Fruit fly (Drosophila melanogaster) whole organism, embryonic: ENCODE results near the gene CG14452.
A peak's percentile ranks its signal among the peaks of the same experiment; 100 is the strongest.

ENCODE experiments used
- Atf3 ChIP-seq: fragments of 200-800 bp; sonication (Bioruptor generic); optimal IDR thresholded peaks from 3 replicates; lab custom pipeline; 2016; ENCODE audit warnings: missing biosample characterization, missing genetic modification characterization
- B-H1 ChIP-seq: fragments of 200-800 bp; sonication (Bioruptor generic); IDR thresholded peaks from 3 replicates; pipeline ENCODE4 v1.3.6; 2022; ENCODE audit warnings: missing biosample characterization, missing genetic modification characterization
- CG10209 ChIP-seq: fragments of 200-800 bp; sonication (Bioruptor generic); optimal IDR thresholded peaks from 3 replicates; lab custom pipeline; 2017; ENCODE audit warnings: missing biosample characterization, mild to moderate bottlenecking, missing genetic modification characterization, missing genetic modification reagents
- CG12104 ChIP-seq: fragments of 200-800 bp; sonication (Bioruptor generic); optimal IDR thresholded peaks from 3 replicates; lab custom pipeline; 2016; ENCODE audit warnings: missing biosample characterization, missing genetic modification characterization
- CG12155 ChIP-seq: fragments of 200-800 bp; sonication (Bioruptor generic); optimal IDR thresholded peaks from 3 replicates; lab custom pipeline; 2016; ENCODE audit warnings: missing biosample characterization, missing genetic modification characterization
- CG12236 ChIP-seq: fragments of 200-800 bp; sonication (Bioruptor generic); optimal IDR thresholded peaks from 2 replicates; lab custom pipeline; 2016; ENCODE audit warnings: missing biosample characterization, missing genetic modification characterization
- CG13296 ChIP-seq: fragments of 200-800 bp; sonication (Bioruptor generic); optimal IDR thresholded peaks from 3 replicates; lab custom pipeline; 2018; ENCODE audit warnings: missing biosample characterization, mild to moderate bottlenecking, missing genetic modification characterization
- CG14014 ChIP-seq: fragments of 200-800 bp; sonication (Bioruptor generic); IDR thresholded peaks from 2 replicates; pipeline ENCODE4 v1.3.6; 2022; ENCODE audit warnings: missing biosample characterization, missing genetic modification characterization
- CG1602 ChIP-seq: fragments of 200-800 bp; sonication (Bioruptor generic); optimal IDR thresholded peaks from 3 replicates; lab custom pipeline; 2016; ENCODE audit warnings: missing biosample characterization, missing genetic modification characterization
- CG16815 ChIP-seq: fragments of 200-800 bp; sonication (Bioruptor generic); optimal IDR thresholded peaks from 3 replicates; lab custom pipeline; 2017; ENCODE audit warnings: missing biosample characterization, mild to moderate bottlenecking, missing genetic modification characterization
- CG17359 ChIP-seq: fragments of 200-800 bp; sonication (Bioruptor generic); optimal IDR thresholded peaks from 3 replicates; lab custom pipeline; 2018; ENCODE audit warnings: missing biosample characterization, mild to moderate bottlenecking, missing genetic modification characterization, moderate library complexity
- CG18619 ChIP-seq: fragments of 200-800 bp; sonication (Bioruptor generic); optimal IDR thresholded peaks from 3 replicates; lab custom pipeline; 2017; ENCODE audit warnings: missing biosample characterization, mild to moderate bottlenecking, missing genetic modification characterization
- CG2712 ChIP-seq: fragments of 200-800 bp; optimal IDR thresholded peaks from 3 replicates; lab custom pipeline; 2019; ENCODE audit warnings: missing biosample characterization, mild to moderate bottlenecking, missing genetic modification characterization, moderate library complexity
- CG2875 ChIP-seq: fragments of 200-800 bp; sonication (Bioruptor generic); optimal IDR thresholded peaks from 2 replicates; lab custom pipeline; 2017; ENCODE audit warnings: missing biosample characterization, mild to moderate bottlenecking, missing genetic modification characterization, missing genetic modification reagents
- CG3847 ChIP-seq: fragments of 200-800 bp; sonication (Bioruptor generic); IDR thresholded peaks from 2 replicates; pipeline ENCODE4 v1.3.6; 2022; ENCODE audit warnings: missing biosample characterization, missing genetic modification characterization
- CG4820 ChIP-seq: fragments of 200-800 bp; sonication (Bioruptor generic); optimal IDR thresholded peaks from 3 replicates; lab custom pipeline; 2016; ENCODE audit warnings: missing biosample characterization, missing genetic modification characterization
- CG7357 ChIP-seq: fragments of 200-800 bp; sonication (Bioruptor generic); IDR thresholded peaks from 3 replicates; pipeline ENCODE4 v1.3.6; 2022; ENCODE audit warnings: missing biosample characterization, missing genetic modification characterization
- CG8388 ChIP-seq: fragments of 200-800 bp; sonication (Bioruptor generic); optimal IDR thresholded peaks from 2 replicates; lab custom pipeline; 2019; ENCODE audit warnings: missing biosample characterization, mild to moderate bottlenecking, missing genetic modification characterization, moderate library complexity
- CG9727 ChIP-seq: fragments of 200-800 bp; sonication (Bioruptor generic); optimal IDR thresholded peaks from 3 replicates; lab custom pipeline; 2017; ENCODE audit warnings: missing biosample characterization, mild to moderate bottlenecking, missing genetic modification characterization
- Dbx ChIP-seq: fragments of 200-800 bp; sonication (Bioruptor generic); IDR thresholded peaks from 3 replicates; pipeline ENCODE4 v1.3.6; 2022; ENCODE audit warnings: missing biosample characterization, missing genetic modification characterization
- Dfd ChIP-seq, 2 experiments: fragments of >200 bp; optimal IDR thresholded peaks; 2 replicates each; lab custom pipeline; 2017; ENCODE audit warnings: missing biosample characterization in 2 of 2, missing genetic modification characterization in 2 of 2
- Dip2 ChIP-seq: fragments of 200-800 bp; sonication (Bioruptor generic); IDR thresholded peaks from 2 replicates; pipeline ENCODE4 v1.3.6; 2022; ENCODE audit warnings: missing biosample characterization, missing genetic modification characterization
- Doc3 ChIP-seq: fragments of 200-800 bp; sonication (Bioruptor generic); IDR thresholded peaks from 3 replicates; pipeline ENCODE4 v1.3.6; 2022; ENCODE audit warnings: missing biosample characterization, missing genetic modification characterization; ENCODE audit not compliant: partially characterized antibody
- Fer1 ChIP-seq: fragments of 200-800 bp; sonication (Bioruptor generic); optimal IDR thresholded peaks from 2 replicates; lab custom pipeline; 2017; ENCODE audit warnings: missing biosample characterization, mild to moderate bottlenecking, missing genetic modification characterization
- HmgZ ChIP-seq: fragments of 200-800 bp; sonication (Bioruptor generic); optimal IDR thresholded peaks from 2 replicates; lab custom pipeline; 2018; ENCODE audit warnings: missing biosample characterization, mild to moderate bottlenecking, missing genetic modification characterization
- MESR4 ChIP-seq: fragments of 200-800 bp; sonication (Bioruptor generic); optimal IDR thresholded peaks from 2 replicates; lab custom pipeline; 2018; ENCODE audit warnings: missing biosample characterization, mild to moderate bottlenecking, missing genetic modification characterization, moderate library complexity
- Mad ChIP-seq: fragments of 200-800 bp; sonication (Bioruptor generic); optimal IDR thresholded peaks from 2 replicates; lab custom pipeline; 2016; ENCODE audit warnings: missing biosample characterization, missing genetic modification characterization
- Oli ChIP-seq: fragments of 200-800 bp; sonication (Bioruptor generic); optimal IDR thresholded peaks from 2 replicates; lab custom pipeline; 2018; ENCODE audit warnings: missing biosample characterization, mild to moderate bottlenecking, missing genetic modification characterization, moderate library complexity
- Rfx ChIP-seq: fragments of 200-800 bp; sonication (Bioruptor generic); IDR thresholded peaks from 2 replicates; pipeline ENCODE4 v1.3.6; 2022; ENCODE audit warnings: missing biosample characterization, missing genetic modification characterization
- Sox100B ChIP-seq: fragments of 200-800 bp; sonication (Bioruptor generic); optimal IDR thresholded peaks from 3 replicates; lab custom pipeline; 2018; ENCODE audit warnings: missing biosample characterization, mild to moderate bottlenecking, missing genetic modification characterization
- Stat92E ChIP-seq, 3 experiments: fragments of >200 bp in 2 of 3; fragments of 200-800 bp in 1 of 3; sonication (Bioruptor generic) in 1 of 3; optimal IDR thresholded peaks; 2 replicates each; lab custom pipeline; 2017 to 2019; ENCODE audit warnings: missing biosample characterization in 3 of 3, missing genetic modification characterization in 3 of 3, mild to moderate bottlenecking in 1 of 3, moderate library complexity in 1 of 3
- ab ChIP-seq: fragments of 200-800 bp; sonication (Bioruptor generic); optimal IDR thresholded peaks from 2 replicates; lab custom pipeline; 2016; ENCODE audit warnings: missing biosample characterization, missing genetic modification characterization
- amos ChIP-seq: fragments of 200-800 bp; sonication (Bioruptor generic); IDR thresholded peaks from 2 replicates; pipeline ENCODE4 v1.3.6; 2022; ENCODE audit warnings: missing biosample characterization, missing genetic modification characterization; ENCODE audit not compliant: partially characterized antibody
- bowl ChIP-seq: fragments of 200-800 bp; sonication (Bioruptor generic); IDR thresholded peaks from 2 replicates; pipeline ENCODE4 v1.3.6; 2022; ENCODE audit warnings: missing biosample characterization, missing genetic modification characterization
- chn ChIP-seq: fragments of 200-800 bp; sonication (Bioruptor generic); optimal IDR thresholded peaks from 2 replicates; lab custom pipeline; 2016; ENCODE audit warnings: missing biosample characterization, missing genetic modification characterization
- crc ChIP-seq: fragments of 200-800 bp; sonication (Bioruptor generic); optimal IDR thresholded peaks from 2 replicates; lab custom pipeline; 2016; ENCODE audit warnings: missing biosample characterization, missing genetic modification characterization
- crol ChIP-seq: fragments of 200-800 bp; sonication (Bioruptor generic); IDR thresholded peaks from 2 replicates; pipeline ENCODE4 v1.3.6; 2022; ENCODE audit warnings: missing biosample characterization, missing genetic modification characterization
- crp ChIP-seq, 2 experiments: fragments of 200-800 bp; sonication (Bioruptor generic); optimal IDR thresholded peaks; 2 replicates in 1 of 2; 3 replicates in 1 of 2; lab custom pipeline; 2017; ENCODE audit warnings: missing biosample characterization in 2 of 2, missing genetic modification characterization in 2 of 2, mild to moderate bottlenecking in 1 of 2, moderate library complexity in 1 of 2
- dimm ChIP-seq: fragments of 200-800 bp; sonication (Bioruptor generic); IDR thresholded peaks from 2 replicates; pipeline ENCODE4 v1.3.6; 2022; ENCODE audit warnings: missing biosample characterization, missing genetic modification characterization
- fu2 ChIP-seq: fragments of 200-800 bp; sonication (Bioruptor generic); optimal IDR thresholded peaks from 2 replicates; lab custom pipeline; 2016; ENCODE audit warnings: missing biosample characterization, missing genetic modification characterization
- gro ChIP-seq: fragments of 200-800 bp; sonication (Bioruptor generic); optimal IDR thresholded peaks from 2 replicates; lab custom pipeline; 2016; ENCODE audit warnings: missing biosample characterization, missing genetic modification characterization
- kay ChIP-seq: fragments of 200-800 bp; sonication (Bioruptor generic); optimal IDR thresholded peaks from 2 replicates; lab custom pipeline; 2016; ENCODE audit warnings: missing biosample characterization, missing genetic modification characterization
- kni ChIP-seq: fragments of 200-800 bp; sonication (Bioruptor generic); optimal IDR thresholded peaks from 3 replicates; lab custom pipeline; 2017; ENCODE audit warnings: mild to moderate bottlenecking, missing biosample characterization, missing genetic modification reagents, missing genetic modification characterization
- pb ChIP-seq: fragments of 200-800 bp; sonication (Bioruptor generic); optimal IDR thresholded peaks from 3 replicates; lab custom pipeline; 2016; ENCODE audit warnings: missing biosample characterization, missing genetic modification characterization
- pho ChIP-seq: fragments of 200-800 bp; sonication (Bioruptor generic); optimal IDR thresholded peaks from 2 replicates; lab custom pipeline; 2016; ENCODE audit warnings: missing biosample characterization, missing genetic modification characterization
- ranshi ChIP-seq: fragments of 200-800 bp; sonication (Bioruptor generic); IDR thresholded peaks from 2 replicates; pipeline ENCODE4 v1.3.6; 2022; ENCODE audit warnings: missing biosample characterization, missing genetic modification characterization
- tap ChIP-seq: fragments of 200-800 bp; optimal IDR thresholded peaks from 3 replicates; lab custom pipeline; 2019; ENCODE audit warnings: missing biosample characterization, mild to moderate bottlenecking, missing genetic modification characterization, moderate library complexity
- tin ChIP-seq: fragments of 200-800 bp; sonication (Bioruptor generic); optimal IDR thresholded peaks from 3 replicates; lab custom pipeline; 2016; ENCODE audit warnings: missing biosample characterization, missing genetic modification characterization
- z ChIP-seq: fragments of 200-800 bp; sonication (Bioruptor generic); IDR thresholded peaks from 3 replicates; pipeline ENCODE4 v1.3.6; 2022; ENCODE audit warnings: missing biosample characterization, missing genetic modification characterization
- zfh1 ChIP-seq: fragments of 200-800 bp; sonication (Bioruptor generic); IDR thresholded peaks from 3 replicates; pipeline ENCODE4 v1.3.6; 2022; ENCODE audit warnings: missing biosample characterization, missing genetic modification characterization
- zfh2 ChIP-seq: fragments of 200-800 bp; sonication (Bioruptor generic); optimal IDR thresholded peaks from 2 replicates; lab custom pipeline; 2016; ENCODE audit warnings: missing biosample characterization, missing genetic modification characterization

CG14452 gene

DNA sequence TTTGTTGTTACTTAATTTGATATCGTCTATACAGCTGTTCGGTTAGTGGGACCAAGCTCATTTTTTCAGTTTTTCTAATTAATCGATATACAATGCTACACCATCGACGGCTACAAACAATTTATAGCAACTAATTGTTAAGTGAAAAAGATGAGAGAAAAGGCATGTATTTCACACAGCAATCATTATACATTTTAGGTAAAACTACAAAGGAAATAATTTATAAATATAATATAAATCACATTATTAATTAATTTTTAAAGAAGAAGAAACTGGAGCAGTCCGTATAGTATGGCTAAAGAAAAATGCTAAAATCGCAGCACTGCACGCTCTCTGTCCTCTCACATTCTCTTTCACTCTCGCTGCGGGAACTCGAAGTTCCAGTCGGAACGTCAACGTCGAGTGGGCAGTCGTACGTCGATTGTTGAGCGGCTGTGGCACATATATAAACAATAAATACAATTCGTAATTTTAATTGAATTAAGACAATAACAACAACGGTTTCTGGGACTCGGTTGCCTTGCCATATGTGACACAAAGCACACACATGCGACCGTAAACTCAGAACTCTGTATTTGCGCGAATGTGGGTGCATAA is 32.1 kb downstream of the CG14452 start, which contains the start of the genes CG14450 and CG11367 (continued):
- TF ChIP-seq Dfd (GFP tag; optimal IDR thresholded peaks at IDR 0.05; lab: Kevin White, UChicago), result no peak
- no peak for TF ChIP-seq CG9727
- TF ChIP-seq CG12236 (GFP tag; lab: Kevin White, UChicago), result no peak
- TF ChIP-seq tap (tag; lab: Kevin White, UChicago), result peak; percentile 19
- no peak for TF ChIP-seq z (GFP tag; lab: Robert Waterston, UW)
- no peak for TF ChIP-seq Dip2 (GFP tag; lab: Robert Waterston, UW)
- no peak for TF ChIP-seq ab
- no peak for TF ChIP-seq Stat92E (GFP tag; optimal IDR thresholded peaks at IDR 0.05; lab: Kevin White, UChicago)
- TF ChIP-seq CG18619, result peak; percentile 23
- no peak for TF ChIP-seq pb
- peak; percentile 49 for TF ChIP-seq amos (GFP tag; lab: Robert Waterston, UW)
- no peak for TF ChIP-seq dimm
- TF ChIP-seq Doc3 (GFP tag; lab: Robert Waterston, UW), result peak; percentile 72
- no peak for TF ChIP-seq zfh2 (GFP tag; lab: Kevin White, UChicago)
- no peak for TF ChIP-seq Dbx (GFP tag; lab: Robert Waterston, UW)
- peak; percentile 22 for TF ChIP-seq CG2875 (GFP tag; lab: Kevin White, UChicago)
- no peak for TF ChIP-seq tin (GFP tag; lab: Kevin White, UChicago)
- TF ChIP-seq crp (GFP tag; optimal IDR thresholded peaks at IDR 0.05; lab: Kevin White, UChicago), result peak; percentile 43 to 92
- no peak for TF ChIP-seq pho (GFP tag; lab: Kevin White, UChicago)
- no peak for TF ChIP-seq Atf3
- TF ChIP-seq CG2712 (tag; lab: Kevin White, UChicago), result peak; percentile 59
- peak; percentile 94 for TF ChIP-seq kni (GFP tag; lab: Kevin White, UChicago)
- TF ChIP-seq gro (GFP tag; lab: Kevin White, UChicago), result peak; percentile 49
- TF ChIP-seq chn (GFP tag; lab: Kevin White, UChicago), result no peak
- TF ChIP-seq CG13296 (GFP tag; lab: Kevin White, UChicago), result peak; percentile 20
- TF ChIP-seq CG3847 (GFP tag; lab: Robert Waterston, UW), result 0 out of 2 replicates have a peak, but pooled peaks have one; percentile 21
- no peak for TF ChIP-seq fu2 (GFP tag; lab: Kevin White, UChicago)
- TF ChIP-seq bowl (GFP tag; lab: Robert Waterston, UW), result no peak
- TF ChIP-seq HmgZ, result peak; percentile 12
- no peak for TF ChIP-seq kay (GFP tag; lab: Kevin White, UChicago)
- no peak for TF ChIP-seq crol (GFP tag; lab: Robert Waterston, UW)
- peak; percentile 8 for TF ChIP-seq CG10209 (GFP tag; lab: Kevin White, UChicago)
- peak; percentile 54 for TF ChIP-seq Fer1 (GFP tag; lab: Kevin White, UChicago)
- peak; percentile 39 for TF ChIP-seq Sox100B (GFP tag; lab: Kevin White, UChicago)
- TF ChIP-seq Mad (GFP tag; lab: Kevin White, UChicago), result no peak
- TF ChIP-seq MESR4 (GFP tag; lab: Kevin White, UChicago), result peak; percentile 13
- TF ChIP-seq CG8388 (GFP tag; lab: Kevin White, UChicago), result no peak
- TF ChIP-seq B-H1 (GFP tag; lab: Robert Waterston, UW), result no peak
- no peak for TF ChIP-seq crc (GFP tag; lab: Kevin White, UChicago)
- peak; percentile 18; the same call in 1 of the 3 replicates for TF ChIP-seq zfh1 (GFP tag; lab: Robert Waterston, UW)
- TF ChIP-seq Rfx (GFP tag; lab: Robert Waterston, UW), result peak; percentile 19; the same call in 1 of the 2 replicates
- peak; percentile 18 for TF ChIP-seq CG17359 (tag; lab: Kevin White, UChicago)
- TF ChIP-seq CG14014 (GFP tag; lab: Robert Waterston, UW), result no peak
- peak; percentile 7 for TF ChIP-seq CG12104 (GFP tag; lab: Kevin White, UChicago)
- TF ChIP-seq CG4820 (GFP tag; lab: Kevin White, UChicago), result no peak
- TF ChIP-seq CG12155 (GFP tag; lab: Kevin White, UChicago), result peak; percentile 55
- TF ChIP-seq CG16815 (GFP tag; lab: Kevin White, UChicago), result no peak
- no peak for TF ChIP-seq Oli (tag; lab: Kevin White, UChicago)
- no peak for TF ChIP-seq CG1602
- no peak for TF ChIP-seq ranshi (GFP tag; lab: Robert Waterston, UW)
- no peak for TF ChIP-seq CG7357 (GFP tag; lab: Robert Waterston, UW)
